Fruit fly (Drosophila melanogaster): ENCODE data around the gene CG9951.

Gene CG9951

dm6 chr3L:16865123-16865831, 2.3 kb downstream of the CG9951 start, which contains the start of gene Lmpt (continued):
- TF ChIP-seq Taf1 (GFP tag; IDR thresholded peaks at IDR 0.05) (no peak), Dip2 (GFP tag; IDR thresholded peaks at IDR 0.05) (no peak), CG31388 (GFP tag; optimal IDR thresholded peaks at IDR 0.05) (no peak), ara (GFP tag; IDR thresholded peaks at IDR 0.05) (no peak), CG2199 (GFP tag; IDR thresholded peaks at IDR 0.05) (0 out of 3 replicates have a peak, but pooled peaks have one; percentile 58), CG11504 (tag; optimal IDR thresholded peaks at IDR 0.05) (no peak), grau (tag; optimal IDR thresholded peaks at IDR 0.05) (peak; percentile 14), pan (optimal IDR thresholded peaks at IDR 0.05) (no peak), pan (GFP tag; optimal IDR thresholded peaks at IDR 0.05 in 1 of 2, IDR thresholded peaks at IDR 0.05 in 1 of 2) (no peak), fu2 (GFP tag; optimal IDR thresholded peaks at IDR 0.05) (no peak), CG6175 (GFP tag; IDR thresholded peaks at IDR 0.05) (no peak; the same call in 2 of the 3 replicates), corto (GFP tag; optimal IDR thresholded peaks at IDR 0.05) (no peak), CG4424 (GFP tag; optimal IDR thresholded peaks at IDR 0.05) (peak; percentile 2), Pdp1 (GFP tag; optimal IDR thresholded peaks at IDR 0.05) (peak in 1 of 2 experiments; percentile 45), CG7839 (tag; optimal IDR thresholded peaks at IDR 0.05) (peak; percentile 21), hkb (optimal IDR thresholded peaks at IDR 0.05) (no peak), hkb (GFP tag; IDR thresholded peaks at IDR 0.05) (no peak), CG31441 (GFP tag; IDR thresholded peaks at IDR 0.05) (peak; percentile 28; the same call in 1 of the 2 replicates), Poxn (GFP tag; IDR thresholded peaks at IDR 0.05) (no peak), D19B (GFP tag; optimal IDR thresholded peaks at IDR 0.05) (peak; percentile 80), CG1233 (GFP tag; optimal IDR thresholded peaks at IDR 0.05) (no peak), NfI (GFP tag; optimal IDR thresholded peaks at IDR 0.05) (no peak), Mad (GFP tag; optimal IDR thresholded peaks at IDR 0.05) (no peak), CG3065 (GFP tag; optimal IDR thresholded peaks at IDR 0.05) (no peak), onecut (GFP tag; IDR thresholded peaks at IDR 0.05) (0 out of 2 replicates have a peak, but pooled peaks have one; percentile 14), ac (GFP tag; optimal IDR thresholded peaks at IDR 0.05) (no peak), pum (GFP tag; optimal IDR thresholded peaks at IDR 0.05) (no peak), CG4404 (GFP tag; IDR thresholded peaks at IDR 0.05) (no peak), CG8281 (tag; optimal IDR thresholded peaks at IDR 0.05) (no peak), CG17359 (tag; optimal IDR thresholded peaks at IDR 0.05) (no peak), knrl (GFP tag; IDR thresholded peaks at IDR 0.05; ENCODE audit: partially characterized antibody) (no peak), CG5953 (GFP tag; IDR thresholded peaks at IDR 0.05) (0 out of 2 replicates have a peak, but pooled peaks have one; percentile 15), CG10431 (GFP tag; optimal IDR thresholded peaks at IDR 0.05) (no peak), CG14441 (GFP tag; IDR thresholded peaks at IDR 0.05) (no peak), YL-1 (GFP tag; optimal IDR thresholded peaks at IDR 0.05) (no peak), ap (GFP tag; IDR thresholded peaks at IDR 0.05) (no peak), NFAT (GFP tag; IDR thresholded peaks at IDR 0.05) (no peak), ken (GFP tag; IDR thresholded peaks at IDR 0.05) (no peak), Fer3 (tag; optimal IDR thresholded peaks at IDR 0.05) (no peak), fd64A (GFP tag; optimal IDR thresholded peaks at IDR 0.05) (no peak), zfh1 (GFP tag; IDR thresholded peaks at IDR 0.05) (no peak), CG14014 (GFP tag; IDR thresholded peaks at IDR 0.05) (no peak), jigr1 (GFP tag; IDR thresholded peaks at IDR 0.05) (no peak), ham (GFP tag; IDR thresholded peaks at IDR 0.05) (no peak), Doc3 (GFP tag; IDR thresholded peaks at IDR 0.05; ENCODE audit: partially characterized antibody) (no peak), CG3163 (GFP tag; optimal IDR thresholded peaks at IDR 0.05) (no peak), Dref (GFP tag; IDR thresholded peaks at IDR 0.05) (no peak), Dll (GFP tag; IDR thresholded peaks at IDR 0.05; ENCODE audit: partially characterized antibody) (no peak), Asciz (GFP tag; optimal IDR thresholded peaks at IDR 0.05) (no peak), bigmax (GFP tag; optimal IDR thresholded peaks at IDR 0.05) (no peak), zfh2 (GFP tag; optimal IDR thresholded peaks at IDR 0.05) (no peak)

All from whole organism, embryonic.